Worm (Caenorhabditis elegans): ENCODE results near the gene vig-1.
"Not testable (repeated sequence)": the region's sequence is repeated elsewhere in the genome, so short reads cannot be mapped to it uniquely, and the experiment has no call there.

- not testable (repeated sequence) for TF ChIP-seq mep-1 (tag; optimal IDR thresholded peaks at IDR 0.05); ham-2 (GFP tag; optimal IDR thresholded peaks at IDR 0.05); blmp-1 (tag; optimal IDR thresholded peaks at IDR 0.05); unc-62 (GFP tag; optimal IDR thresholded peaks at IDR 0.05); drap-1 (GFP tag; optimal IDR thresholded peaks at IDR 0.05); ceh-39 (tag; optimal IDR thresholded peaks at IDR 0.05); tbx-8 (GFP tag; optimal IDR thresholded peaks at IDR 0.05); ztf-11 (tag; optimal IDR thresholded peaks at IDR 0.05); snpc-4 (tag; optimal IDR thresholded peaks at IDR 0.05)
Measured at ce11 chrII:1278350-1278749, 42.5 kb upstream of the vig-1 start, which contains the start of gene srz-63.
